Fruit fly (Drosophila melanogaster) whole organism, prepupa: ENCODE measurements around the gene CG5704.

Source experiments
- Blimp-1 ChIP-seq: fragments of 200-800 bp; sonication (Bioruptor generic); optimal IDR thresholded peaks from 3 replicates; lab custom pipeline; 2017; ENCODE audit warnings: missing biosample characterization, missing genetic modification characterization, mild to moderate bottlenecking, moderate library complexity, missing genetic modification reagents
- CG10631 ChIP-seq: fragments of 200-800 bp; sonication (Bioruptor generic); optimal IDR thresholded peaks from 2 replicates; lab custom pipeline; 2016; ENCODE audit warnings: missing biosample characterization, missing genetic modification characterization
- CG10669 ChIP-seq: fragments of 200-800 bp; sonication (Bioruptor generic); optimal IDR thresholded peaks from 3 replicates; lab custom pipeline; 2018; ENCODE audit warnings: missing biosample characterization, mild to moderate bottlenecking, missing genetic modification characterization, moderate library complexity
- CG11294 ChIP-seq: fragments of 200-800 bp; sonication (Bioruptor generic); IDR thresholded peaks from 2 replicates; pipeline ENCODE4 v1.3.6; 2022; ENCODE audit warnings: missing biosample characterization, missing genetic modification characterization
- CG11902 ChIP-seq: fragments of 200-800 bp; sonication (Bioruptor generic); optimal IDR thresholded peaks from 3 replicates; lab custom pipeline; 2016; ENCODE audit warnings: missing biosample characterization, missing genetic modification characterization
- CG15336 ChIP-seq: fragments of 200-800 bp; sonication (Bioruptor generic); IDR thresholded peaks from 2 replicates; pipeline ENCODE4 v1.3.6; 2022; ENCODE audit warnings: missing biosample characterization, missing genetic modification characterization
- CG1621 ChIP-seq: fragments of 200-800 bp; sonication (Bioruptor generic); optimal IDR thresholded peaks from 3 replicates; lab custom pipeline; 2018; ENCODE audit warnings: missing biosample characterization, mild to moderate bottlenecking, missing genetic modification characterization
- CG16779 ChIP-seq: fragments of 200-800 bp; sonication (Bioruptor generic); optimal IDR thresholded peaks from 3 replicates; lab custom pipeline; 2017; ENCODE audit warnings: missing biosample characterization, mild to moderate bottlenecking, missing genetic modification characterization
- CG3032 ChIP-seq: fragments of 200-800 bp; optimal IDR thresholded peaks from 2 replicates; lab custom pipeline; 2019; ENCODE audit warnings: missing biosample characterization, mild to moderate bottlenecking, missing genetic modification characterization, moderate library complexity
- CG31627 ChIP-seq: fragments of 200-800 bp; sonication (Bioruptor generic); optimal IDR thresholded peaks from 3 replicates; lab custom pipeline; 2016; ENCODE audit warnings: missing biosample characterization, missing genetic modification characterization
- CG32006 ChIP-seq: fragments of 200-800 bp; sonication (Bioruptor generic); optimal IDR thresholded peaks from 3 replicates; lab custom pipeline; 2017; ENCODE audit warnings: missing biosample characterization, mild to moderate bottlenecking, missing genetic modification characterization
- CG4318 ChIP-seq: fragments of 200-800 bp; sonication (Bioruptor generic); optimal IDR thresholded peaks from 3 replicates; lab custom pipeline; 2017; ENCODE audit warnings: missing biosample characterization, mild to moderate bottlenecking, missing genetic modification characterization
- CG6163 ChIP-seq: fragments of 200-800 bp; sonication (Bioruptor generic); IDR thresholded peaks from 3 replicates; pipeline ENCODE4 v1.3.6; 2022; ENCODE audit warnings: missing biosample characterization, missing genetic modification characterization
- CG6276 ChIP-seq: fragments of 200-800 bp; sonication (Bioruptor generic); optimal IDR thresholded peaks from 2 replicates; lab custom pipeline; 2017; ENCODE audit warnings: missing biosample characterization, mild to moderate bottlenecking, missing genetic modification characterization
- CG6792 ChIP-seq: fragments of 200-800 bp; sonication (Bioruptor generic); optimal IDR thresholded peaks from 3 replicates; lab custom pipeline; 2016; ENCODE audit warnings: missing biosample characterization, missing genetic modification characterization
- CG6808 ChIP-seq: fragments of 200-800 bp; sonication (Bioruptor generic); optimal IDR thresholded peaks from 3 replicates; lab custom pipeline; 2017; ENCODE audit warnings: missing biosample characterization, missing genetic modification characterization, mild to moderate bottlenecking, moderate library complexity, missing genetic modification reagents
- CG6854 ChIP-seq: fragments of 200-800 bp; sonication (Bioruptor generic); optimal IDR thresholded peaks from 2 replicates; lab custom pipeline; 2017; ENCODE audit warnings: missing biosample characterization, mild to moderate bottlenecking, missing genetic modification characterization
- CG8119 ChIP-seq: fragments of 200-800 bp; sonication (Bioruptor generic); IDR thresholded peaks from 3 replicates; pipeline ENCODE4 v1.3.6; 2022; ENCODE audit warnings: missing biosample characterization, missing genetic modification characterization
- CG8319 ChIP-seq: fragments of 200-800 bp; sonication (Bioruptor generic); optimal IDR thresholded peaks from 3 replicates; lab custom pipeline; 2016; ENCODE audit warnings: missing biosample characterization, missing genetic modification characterization
- CG8632 ChIP-seq: fragments of 200-800 bp; sonication (Bioruptor generic); optimal IDR thresholded peaks from 3 replicates; lab custom pipeline; 2016; ENCODE audit warnings: missing biosample characterization, missing genetic modification characterization
- CG9139 ChIP-seq: fragments of 200-800 bp; sonication (Bioruptor generic); optimal IDR thresholded peaks from 3 replicates; lab custom pipeline; 2017; ENCODE audit warnings: missing biosample characterization, mild to moderate bottlenecking, missing genetic modification characterization
- Eip78C ChIP-seq: fragments of 200-800 bp; sonication (Bioruptor generic); peaks from one replicate; lab custom pipeline; 2016; ENCODE audit warnings: missing biosample characterization, missing genetic modification characterization
- Eip93F ChIP-seq: fragments of 200-800 bp; sonication (Bioruptor generic); optimal IDR thresholded peaks from 2 replicates; lab custom pipeline; 2016; ENCODE audit warnings: missing biosample characterization, mild to moderate bottlenecking, missing genetic modification characterization
- Ets21C ChIP-seq: fragments of 200-800 bp; sonication (Bioruptor generic); optimal IDR thresholded peaks from 3 replicates; lab custom pipeline; 2016; ENCODE audit warnings: missing biosample characterization, missing genetic modification characterization
- Ets96B ChIP-seq: fragments of 200-800 bp; optimal IDR thresholded peaks from 2 replicates; lab custom pipeline; 2019; ENCODE audit warnings: missing biosample characterization, mild to moderate bottlenecking, missing genetic modification characterization, moderate library complexity
- Gug ChIP-seq: fragments of 200-800 bp; sonication (Bioruptor generic); IDR thresholded peaks from 2 replicates; pipeline ENCODE4 v1.3.6; 2022; ENCODE audit warnings: missing biosample characterization, missing genetic modification characterization
- Hr39 ChIP-seq: fragments of 200-800 bp; sonication (Bioruptor generic); optimal IDR thresholded peaks from 2 replicates; lab custom pipeline; 2016; ENCODE audit warnings: missing biosample characterization, missing genetic modification characterization
- Hr4 ChIP-seq: fragments of 200-800 bp; sonication (Bioruptor generic); optimal IDR thresholded peaks from 3 replicates; lab custom pipeline; 2016; ENCODE audit warnings: missing biosample characterization, missing genetic modification characterization
- Met ChIP-seq: fragments of 200-800 bp; sonication (Bioruptor generic); optimal IDR thresholded peaks from 3 replicates; lab custom pipeline; 2016; ENCODE audit warnings: missing biosample characterization, missing genetic modification characterization
- Smox ChIP-seq: fragments of 200-800 bp; sonication (Bioruptor generic); optimal IDR thresholded peaks from 3 replicates; lab custom pipeline; 2016; ENCODE audit warnings: missing biosample characterization, missing genetic modification characterization
- Sox102F ChIP-seq: fragments of 200-800 bp; sonication (Bioruptor generic); optimal IDR thresholded peaks from 2 replicates; lab custom pipeline; 2016; ENCODE audit warnings: missing biosample characterization, mild to moderate bottlenecking, missing genetic modification characterization
- Sox14 ChIP-seq: fragments of 200-800 bp; sonication (Bioruptor generic); optimal IDR thresholded peaks from 3 replicates; lab custom pipeline; 2016; ENCODE audit warnings: missing biosample characterization, missing genetic modification characterization
- Sox15 ChIP-seq: fragments of 200-800 bp; sonication (Bioruptor generic); optimal IDR thresholded peaks from 3 replicates; lab custom pipeline; 2016; ENCODE audit warnings: missing biosample characterization, missing genetic modification characterization
- achi ChIP-seq: fragments of 200-800 bp; sonication (Bioruptor generic); optimal IDR thresholded peaks from 3 replicates; lab custom pipeline; 2016; ENCODE audit warnings: missing biosample characterization, missing genetic modification characterization
- acj6 ChIP-seq: fragments of 200-800 bp; sonication (Bioruptor generic); optimal IDR thresholded peaks from 3 replicates; lab custom pipeline; 2016; ENCODE audit warnings: missing biosample characterization, missing genetic modification characterization
- cyc ChIP-seq: fragments of 200-800 bp; sonication (Bioruptor generic); optimal IDR thresholded peaks from 3 replicates; lab custom pipeline; 2016; ENCODE audit warnings: missing biosample characterization, missing genetic modification characterization
- dsx ChIP-seq: fragments of 200-800 bp; optimal IDR thresholded peaks from 3 replicates; lab custom pipeline; 2019; ENCODE audit warnings: missing biosample characterization, mild to moderate bottlenecking, missing genetic modification characterization, moderate library complexity; ENCODE audit not compliant: poor library complexity, severe bottlenecking
- esn ChIP-seq: fragments of 200-800 bp; sonication (Bioruptor generic); optimal IDR thresholded peaks from 2 replicates; lab custom pipeline; 2016; ENCODE audit warnings: missing biosample characterization, mild to moderate bottlenecking, missing genetic modification characterization, moderate library complexity
- fd85E ChIP-seq: fragments of 200-800 bp; sonication (Bioruptor generic); optimal IDR thresholded peaks from 3 replicates; lab custom pipeline; 2016; ENCODE audit warnings: missing biosample characterization, missing genetic modification characterization
- lz ChIP-seq: fragments of 200-800 bp; sonication (Bioruptor generic); optimal IDR thresholded peaks from 3 replicates; lab custom pipeline; 2016; ENCODE audit warnings: missing biosample characterization, missing genetic modification characterization
- net ChIP-seq: fragments of 200-800 bp; sonication (Bioruptor generic); optimal IDR thresholded peaks from 3 replicates; lab custom pipeline; 2016; ENCODE audit warnings: missing biosample characterization, missing genetic modification characterization
- pdm3 ChIP-seq: fragments of 200-800 bp; sonication (Bioruptor generic); optimal IDR thresholded peaks from 3 replicates; lab custom pipeline; 2016; ENCODE audit warnings: missing biosample characterization, missing genetic modification characterization
- spab ChIP-seq: fragments of 200-800 bp; sonication (Bioruptor generic); optimal IDR thresholded peaks from 2 replicates; lab custom pipeline; 2017; ENCODE audit warnings: missing biosample characterization, mild to moderate bottlenecking, missing genetic modification characterization, missing genetic modification reagents
- ss ChIP-seq, 2 experiments: fragments of 200-800 bp; sonication (Bioruptor generic); optimal IDR thresholded peaks; 2 replicates in 1 of 2; 3 replicates in 1 of 2; lab custom pipeline; 2017 to 2018; ENCODE audit warnings: mild to moderate bottlenecking in 2 of 2, missing biosample characterization in 2 of 2, missing genetic modification characterization in 2 of 2, moderate library complexity in 1 of 2
- svp ChIP-seq: fragments of 200-800 bp; sonication (Bioruptor generic); peaks from one replicate; lab custom pipeline; 2016; ENCODE audit warnings: missing biosample characterization, missing genetic modification characterization
- topi ChIP-seq: fragments of 200-800 bp; sonication (Bioruptor generic); optimal IDR thresholded peaks from 3 replicates; lab custom pipeline; 2016; ENCODE audit warnings: missing biosample characterization, missing genetic modification characterization
- vri ChIP-seq: fragments of 200-800 bp; sonication (Bioruptor generic); optimal IDR thresholded peaks from 3 replicates; lab custom pipeline; 2016; ENCODE audit warnings: missing biosample characterization, mild to moderate bottlenecking, missing genetic modification characterization

The CG5704 gene

dm6 chr3L:2152730-2153129, 18.0 kb downstream of the CG5704 start (continued):
- TF ChIP-seq Sox14 (peak; percentile 39), CG1621 (tag; lab: Kevin White, UChicago) (peak; percentile 3), Sox15 (GFP tag; lab: Kevin White, UChicago) (peak; percentile 25), dsx (GFP tag; lab: Kevin White, UChicago) (peak; percentile 25), CG6276 (GFP tag; lab: Kevin White, UChicago) (no peak), Blimp-1 (no peak), net (GFP tag; lab: Kevin White, UChicago) (peak; percentile 57)

dm6 chr3L:2151588-2152372, 19.0 kb downstream of the CG5704 start, which contains the start of gene zormin:
zormin (minus strand) TSS chr3L:2151700.
- TF ChIP-seq CG16779 (tag; lab: Kevin White, UChicago) (no peak), Ets21C (GFP tag; lab: Kevin White, UChicago) (peak; percentile 42), svp (GFP tag; lab: Kevin White, UChicago) (peak; percentile 93), CG8119 (GFP tag; lab: Robert Waterston, UW) (peak; percentile 53; the same call in 2 of the 3 replicates), CG1621 (tag; lab: Kevin White, UChicago) (peak; percentile 73), dsx (GFP tag; lab: Kevin White, UChicago) (peak; percentile 56), net (GFP tag; lab: Kevin White, UChicago) (peak; percentile 63), acj6 (GFP tag; lab: Kevin White, UChicago) (peak; percentile 81), Smox (GFP tag; lab: Kevin White, UChicago) (peak; percentile 56), CG6808 (GFP tag; lab: Kevin White, UChicago) (peak; percentile 43), CG11902 (GFP tag; lab: Kevin White, UChicago) (peak; percentile 86), Eip93F (GFP tag; lab: Kevin White, UChicago) (no peak), CG10669 (GFP tag; lab: Kevin White, UChicago) (peak; percentile 76), CG8319 (GFP tag; lab: Kevin White, UChicago) (peak; percentile 59), CG31627 (GFP tag; lab: Kevin White, UChicago) (peak; percentile 61), Sox102F (GFP tag; lab: Kevin White, UChicago) (peak; percentile 62), CG6163 (GFP tag; lab: Robert Waterston, UW) (peak; percentile 88), Sox15 (GFP tag; lab: Kevin White, UChicago) (peak; percentile 37), topi (GFP tag; lab: Kevin White, UChicago) (peak; percentile 82), pdm3 (GFP tag; lab: Kevin White, UChicago) (peak; percentile 77), CG4318 (GFP tag; lab: Kevin White, UChicago) (peak; percentile 24), CG8632 (GFP tag; lab: Kevin White, UChicago) (peak; percentile 57), Gug (GFP tag; lab: Robert Waterston, UW) (peak; percentile 47), Hr39 (GFP tag; lab: Kevin White, UChicago) (peak; percentile 74), CG32006 (GFP tag; lab: Kevin White, UChicago) (peak; percentile 64), CG9139 (GFP tag; lab: Kevin White, UChicago) (peak; percentile 8), CG3032 (tag; lab: Kevin White, UChicago) (peak; percentile 66), lz (GFP tag; lab: Kevin White, UChicago) (peak; percentile 77), vri (GFP tag; lab: Kevin White, UChicago) (no peak), fd85E (peak; percentile 27), Eip78C (peak; percentile 96), CG11294 (GFP tag; lab: Robert Waterston, UW) (peak; percentile 33; the same call in 1 of the 2 replicates), esn (peak; percentile 70), CG6792 (GFP tag; lab: Kevin White, UChicago) (peak; percentile 72), CG6276 (GFP tag; lab: Kevin White, UChicago) (peak; percentile 3), Met (GFP tag; lab: Kevin White, UChicago) (peak; percentile 69), cyc (GFP tag; lab: Kevin White, UChicago) (peak; percentile 88), Ets96B (tag; lab: Kevin White, UChicago) (peak; percentile 77), CG6854 (GFP tag; lab: Kevin White, UChicago) (peak; percentile 60), achi (GFP tag; lab: Kevin White, UChicago) (peak; percentile 68), CG15336 (GFP tag; lab: Robert Waterston, UW) (peak; percentile 46; the same call in 1 of the 2 replicates), spab (GFP tag; lab: Kevin White, UChicago) (peak; percentile 61), ss (GFP tag; optimal IDR thresholded peaks at IDR 0.05; lab: Kevin White, UChicago) (peak; percentile 47 to 65), Sox14 (peak; percentile 66), CG10631 (GFP tag; lab: Kevin White, UChicago) (peak; percentile 73), Hr4 (peak; percentile 63)
